Fruit fly (Drosophila melanogaster): ENCODE data around the gene AhcyL2.
A peak's percentile ranks its signal among the peaks of the same experiment; 100 is the strongest.

AhcyL2 gene

dm6 chr3R:16977745-16978305, 4.1 kb downstream of the AhcyL2 start, which contains the start of gene Actn3 (continued):
- TF ChIP-seq sqz (GFP tag; optimal IDR thresholded peaks at IDR 0.05) (no peak), Nf-YC (tag; optimal IDR thresholded peaks at IDR 0.05) (peak; percentile 3), Xrp1 (GFP tag; IDR thresholded peaks at IDR 0.05) (no peak), CG11085 (GFP tag; IDR thresholded peaks at IDR 0.05) (0 out of 2 replicates have a peak, but pooled peaks have one; percentile 7), lbe (GFP tag; optimal IDR thresholded peaks at IDR 0.05) (no peak), CTCF (GFP tag; optimal IDR thresholded peaks at IDR 0.05) (peak; percentile 81), trem (tag; optimal IDR thresholded peaks at IDR 0.05) (no peak), Chrac-16 (GFP tag; optimal IDR thresholded peaks at IDR 0.05) (no peak), CG14860 (GFP tag; IDR thresholded peaks at IDR 0.05; ENCODE audit: partially characterized antibody) (peak; percentile 11; the same call in 1 of the 3 replicates), Bdp1 (GFP tag; optimal IDR thresholded peaks at IDR 0.05) (no peak), chn (GFP tag; optimal IDR thresholded peaks at IDR 0.05) (no peak), Bgb (GFP tag; IDR thresholded peaks at IDR 0.05; ENCODE audit: partially characterized antibody) (peak; percentile 73), amos (GFP tag; IDR thresholded peaks at IDR 0.05; ENCODE audit: partially characterized antibody) (peak; percentile 69), CG17359 (tag; optimal IDR thresholded peaks at IDR 0.05) (no peak), zen2 (GFP tag; IDR thresholded peaks at IDR 0.05; ENCODE audit: partially characterized antibody) (no peak), CG10979 (tag; optimal IDR thresholded peaks at IDR 0.05) (no peak), Oaz (GFP tag; IDR thresholded peaks at IDR 0.05) (no peak), slp2 (GFP tag; optimal IDR thresholded peaks at IDR 0.05) (no peak), CG12236 (GFP tag; optimal IDR thresholded peaks at IDR 0.05) (no peak), Ada2b (GFP tag; IDR thresholded peaks at IDR 0.05) (no peak), CG11723 (GFP tag; optimal IDR thresholded peaks at IDR 0.05) (no peak), CG16813 (GFP tag; IDR thresholded peaks at IDR 0.05; ENCODE audit: partially characterized antibody) (peak; percentile 48; the same call in 2 of the 3 replicates), bbx (GFP tag; IDR thresholded peaks at IDR 0.05; ENCODE audit: partially characterized antibody) (0 out of 2 replicates have a peak, but pooled peaks have one; percentile 38), Nf-YB (GFP tag; optimal IDR thresholded peaks at IDR 0.05) (no peak), CG7786 (GFP tag; optimal IDR thresholded peaks at IDR 0.05) (no peak), knrl (GFP tag; IDR thresholded peaks at IDR 0.05; ENCODE audit: partially characterized antibody) (peak; percentile 67), CG13624 (GFP tag; optimal IDR thresholded peaks at IDR 0.05) (no peak), fd96Cb (tag; optimal IDR thresholded peaks at IDR 0.05) (no peak), tap (tag; optimal IDR thresholded peaks at IDR 0.05) (no peak), CHES-1-like (GFP tag; optimal IDR thresholded peaks at IDR 0.05) (no peak), CG7556 (GFP tag; optimal IDR thresholded peaks at IDR 0.05) (no peak), Gsc (GFP tag; IDR thresholded peaks at IDR 0.05) (no peak), dpn (GFP tag; optimal IDR thresholded peaks at IDR 0.05) (no peak), NC2β (GFP tag; optimal IDR thresholded peaks at IDR 0.05) (no peak), CG17829 (tag; optimal IDR thresholded peaks at IDR 0.05) (peak; percentile 33), CG6854 (GFP tag; optimal IDR thresholded peaks at IDR 0.05) (no peak), ssp (GFP tag; IDR thresholded peaks at IDR 0.05) (no peak), sisA (GFP tag; IDR thresholded peaks at IDR 0.05) (no peak), CG15073 (GFP tag; optimal IDR thresholded peaks at IDR 0.05) (no peak), luna (GFP tag; optimal IDR thresholded peaks at IDR 0.05) (no peak), CG16863 (GFP tag; optimal IDR thresholded peaks at IDR 0.05) (no peak), CG31441 (GFP tag; IDR thresholded peaks at IDR 0.05) (no peak), maf-S (GFP tag; optimal IDR thresholded peaks at IDR 0.05) (no peak), CG8089 (GFP tag; optimal IDR thresholded peaks at IDR 0.05) (no peak), zen (tag; optimal IDR thresholded peaks at IDR 0.05) (peak; percentile 65), ewg (GFP tag; optimal IDR thresholded peaks at IDR 0.05) (no peak), CG11696 (GFP tag; IDR thresholded peaks at IDR 0.05) (no peak), nom (GFP tag; optimal IDR thresholded peaks at IDR 0.05) (no peak), inv (GFP tag; IDR thresholded peaks at IDR 0.05; ENCODE audit: partially characterized antibody) (peak; percentile 16; the same call in 1 of the 2 replicates), CG1024 (GFP tag; IDR thresholded peaks at IDR 0.05) (no peak), Hey (tag; optimal IDR thresholded peaks at IDR 0.05) (no peak)

All from whole organism, embryonic.